Worm (Caenorhabditis elegans): ENCODE measurements around the gene H13N06.7.

ce11 chrX:15491110-15491509 lies 11.8 kb upstream of the H13N06.7 start:
- TF ChIP-seq hmg-4 (GFP tag; optimal IDR thresholded peaks at IDR 0.05) = no peak
- no peak for TF ChIP-seq flt-1 (GFP tag; IDR thresholded peaks at IDR 0.05)
- no peak for TF ChIP-seq ama-1 (optimal IDR thresholded peaks at IDR 0.05)
- no peak for TF ChIP-seq tra-4 (tag; optimal IDR thresholded peaks at IDR 0.05)
- TF ChIP-seq hnd-1 (tag; optimal IDR thresholded peaks at IDR 0.05) = no peak
- no peak for TF ChIP-seq B0310.2 (tag; optimal IDR thresholded peaks at IDR 0.05)
- no peak for TF ChIP-seq ets-7 (tag; optimal IDR thresholded peaks at IDR 0.05)
- TF ChIP-seq scrt-1 (GFP tag; IDR thresholded peaks at IDR 0.05) = no peak
- TF ChIP-seq ceh-13 (GFP tag; optimal IDR thresholded peaks at IDR 0.05) = no peak
- TF ChIP-seq tbx-37 (GFP tag; conservative IDR thresholded peaks at IDR 0.05) = no peak
- TF ChIP-seq ceh-36 (tag; optimal IDR thresholded peaks at IDR 0.05) = no peak
- no peak for TF ChIP-seq pes-1 (GFP tag; IDR thresholded peaks at IDR 0.05)
- no peak for TF ChIP-seq F13C5.2 (tag; optimal IDR thresholded peaks at IDR 0.05)

Data from whole organism, early embryonic.